Worm (Caenorhabditis elegans) whole organism, L2 larva: ENCODE data around the gene nhr-25.

Experiments
- C34F6.9 ChIP-seq: fragments of 150-350 bp; optimal IDR thresholded peaks from 2 replicates; lab custom pipeline; 2014; ENCODE audit warnings: missing biosample characterization, missing genetic modification characterization
- R02D3.7 ChIP-seq: fragments of 150-350 bp; optimal IDR thresholded peaks from 2 replicates; lab custom pipeline; 2014; ENCODE audit warnings: missing biosample characterization, missing genetic modification characterization
- ama-1 ChIP-seq: fragments of 150-350 bp; optimal IDR thresholded peaks from 2 replicates; lab custom pipeline; 2018; ENCODE audit warnings: inconsistent platforms
- blmp-1 ChIP-seq: sonication (generic microtip); optimal IDR thresholded peaks from 2 replicates; lab custom pipeline; 2017; ENCODE audit warnings: missing genetic modification characterization, mild to moderate bottlenecking, missing compliant biosample characterization, antibody characterized with exemption, moderate library complexity; ENCODE audit not compliant: insufficient read depth
- ceh-16 ChIP-seq: fragments of 150-350 bp; optimal IDR thresholded peaks from 2 replicates; lab custom pipeline; 2014; ENCODE audit warnings: missing biosample characterization, missing genetic modification characterization
- ceh-82 ChIP-seq: fragments of 150-350 bp; optimal IDR thresholded peaks from 2 replicates; lab custom pipeline; 2014; ENCODE audit warnings: missing biosample characterization, missing genetic modification characterization
- crh-2 ChIP-seq: sonication (generic microtip); optimal IDR thresholded peaks from 2 replicates; lab custom pipeline; 2017; ENCODE audit warnings: missing biosample characterization, missing genetic modification characterization
- egl-27 ChIP-seq: sonication (generic microtip); optimal IDR thresholded peaks from 3 replicates; lab custom pipeline; 2017; ENCODE audit warnings: missing biosample characterization, missing genetic modification reagents, missing genetic modification characterization
- elt-1 ChIP-seq: fragments of 150-350 bp; optimal IDR thresholded peaks from 2 replicates; lab custom pipeline; 2014; ENCODE audit warnings: missing biosample characterization, missing genetic modification characterization
- fos-1 ChIP-seq: fragments of 150-350 bp; optimal IDR thresholded peaks from 2 replicates; lab custom pipeline; 2014; ENCODE audit warnings: missing biosample characterization, missing genetic modification characterization
- lin-11 ChIP-seq: fragments of 150-350 bp; sonication (generic microtip); optimal IDR thresholded peaks from 2 replicates; lab custom pipeline; 2014; ENCODE audit warnings: missing biosample characterization, missing genetic modification characterization, inconsistent platforms, mixed read lengths
- lin-39 ChIP-seq: fragments of 150-350 bp; optimal IDR thresholded peaks from 2 replicates; lab custom pipeline; 2014; ENCODE audit warnings: missing biosample characterization, missing genetic modification reagents, missing genetic modification characterization
- lsy-2 ChIP-seq, 2 experiments: fragments of 150-350 bp in 1 of 2; sonication (generic microtip) in 1 of 2; optimal IDR thresholded peaks; 2 replicates each; lab custom pipeline; 2014 to 2017; ENCODE audit warnings: missing biosample characterization in 2 of 2, missing genetic modification characterization in 2 of 2
- nhr-10 ChIP-seq: sonication (generic microtip); optimal IDR thresholded peaks from 2 replicates; lab custom pipeline; 2017; ENCODE audit warnings: missing biosample characterization, missing genetic modification characterization
- nhr-129 ChIP-seq: fragments of 150-350 bp; optimal IDR thresholded peaks from 2 replicates; lab custom pipeline; 2014; ENCODE audit warnings: missing biosample characterization, missing genetic modification characterization
- nhr-23 ChIP-seq: fragments of 150-350 bp; optimal IDR thresholded peaks from 2 replicates; lab custom pipeline; 2014; ENCODE audit warnings: missing biosample characterization, missing genetic modification reagents, missing genetic modification characterization
- nhr-25 ChIP-seq: fragments of 150-350 bp; sonication (generic microtip); optimal IDR thresholded peaks from 3 replicates; lab custom pipeline; 2014; ENCODE audit warnings: missing biosample characterization, missing genetic modification characterization
- peb-1 ChIP-seq: fragments of 150-350 bp; optimal IDR thresholded peaks from 2 replicates; lab custom pipeline; 2014; ENCODE audit warnings: missing biosample characterization, missing genetic modification characterization
- sma-3 ChIP-seq: sonication (generic microtip); optimal IDR thresholded peaks from 2 replicates; lab custom pipeline; 2016; ENCODE audit warnings: missing genetic modification reagents, missing genetic modification characterization, missing compliant biosample characterization
- sma-9 ChIP-seq, 2 experiments: fragments of 150-350 bp in 1 of 2; sonication (generic microtip) in 1 of 2; optimal IDR thresholded peaks; 2 replicates each; lab custom pipeline; 2014 to 2016; ENCODE audit warnings: missing genetic modification characterization in 2 of 2, mild to moderate bottlenecking in 1 of 2, missing biosample characterization in 1 of 2, missing compliant biosample characterization in 1 of 2, missing genetic modification reagents in 1 of 2, moderate library complexity in 1 of 2
- unc-55 ChIP-seq: fragments of 150-350 bp; sonication (generic microtip); optimal IDR thresholded peaks from 3 replicates; lab custom pipeline; 2014; ENCODE audit warnings: missing biosample characterization, missing genetic modification reagents, missing genetic modification characterization
- unc-62 ChIP-seq: fragments of 150-350 bp; optimal IDR thresholded peaks from 2 replicates; lab custom pipeline; 2014; ENCODE audit warnings: missing biosample characterization, missing genetic modification reagents, missing genetic modification characterization

nhr-25 gene

DNA sequence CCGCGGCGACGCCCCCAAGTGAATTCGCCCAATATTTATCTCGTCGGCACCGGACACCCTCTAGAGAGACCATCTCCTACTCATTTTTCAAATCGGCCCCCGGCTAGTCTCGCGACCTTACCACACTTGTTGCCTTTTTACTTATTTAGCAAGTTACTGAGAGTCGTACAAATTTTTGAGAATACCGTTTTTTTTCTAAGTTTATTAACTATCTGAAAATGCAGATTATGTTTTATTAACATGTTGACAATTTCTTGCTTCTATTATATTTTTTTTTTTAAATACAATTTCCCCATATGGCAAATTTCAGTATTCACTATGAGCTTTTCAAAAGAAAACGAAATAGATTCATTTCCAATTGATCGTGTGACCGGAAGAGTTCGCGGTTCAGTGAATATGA is 31.5 kb upstream of the nhr-25 start, which contains the start of the genes F11C1.4 and F11C1.10:
TSS of gene F11C1.4 (plus strand) at position 301 of the 400 bp plus-strand sequence.
TSS of gene F11C1.10 (plus strand) at position 309 of the 400 bp plus-strand sequence.
- no peak for TF ChIP-seq R02D3.7

DNA sequence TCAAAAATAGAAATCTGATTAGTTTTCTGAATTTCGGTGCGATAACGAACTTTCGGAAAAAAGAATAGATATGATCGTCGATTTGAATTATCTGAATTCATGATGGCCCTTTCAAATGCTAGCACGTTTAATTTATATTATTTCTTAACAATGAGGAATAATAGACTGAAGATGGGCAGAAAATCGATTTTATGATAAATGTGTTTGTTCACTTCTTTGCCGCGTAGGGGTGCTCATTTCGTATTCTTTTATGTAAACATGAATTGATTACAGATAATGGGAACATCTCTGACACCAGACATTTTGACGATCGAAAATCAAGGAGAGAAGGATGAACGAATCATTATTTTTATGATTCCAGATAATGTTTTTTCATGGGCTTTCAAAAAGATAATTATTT is 30.8 kb upstream of the nhr-25 start, which contains the start of gene F11C1.9:
TSS of gene F11C1.9 (minus strand) at position 101 of the 400 bp plus-strand sequence.
- TF ChIP-seq ceh-82 (tag; lab: Kevin White, UChicago) = no peak

DNA sequence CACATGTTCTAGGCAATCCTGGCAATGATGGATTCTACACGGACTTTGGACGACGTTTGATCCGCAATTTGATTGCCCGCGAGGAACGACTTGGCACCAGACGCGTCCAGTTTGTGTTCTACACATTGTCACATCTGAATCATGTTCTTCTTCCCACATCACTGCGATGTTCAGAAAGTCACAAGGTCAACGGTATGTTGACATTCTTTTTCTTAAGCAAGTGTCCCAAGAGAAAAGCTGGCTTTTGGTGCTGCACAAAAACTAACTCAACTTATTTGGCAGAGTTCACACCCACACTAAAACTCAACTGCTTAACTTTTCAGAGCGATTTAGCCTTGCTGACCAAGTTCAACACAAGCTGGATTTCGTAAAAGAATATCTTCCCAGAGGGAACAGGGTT is 29.7 kb upstream of the nhr-25 start:
- TF ChIP-seq egl-27 = no peak

DNA sequence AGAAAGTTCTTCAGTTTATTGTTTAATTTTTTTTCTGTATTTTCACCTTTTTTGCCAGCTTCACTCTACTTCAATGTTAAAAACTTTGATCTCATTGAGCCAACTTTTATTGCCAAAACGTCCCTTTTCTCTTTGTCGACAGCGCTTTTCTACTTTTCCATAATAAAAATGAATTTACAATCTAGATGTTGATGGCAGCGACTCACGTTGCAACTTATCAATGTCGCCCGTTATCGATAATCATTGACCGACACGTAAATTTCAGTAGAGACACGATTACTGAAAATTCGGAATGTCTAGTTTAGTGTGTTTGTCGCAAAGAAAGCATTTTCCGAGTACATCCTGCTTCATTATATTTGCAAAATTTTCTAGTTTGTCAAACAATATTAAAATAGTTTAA is 28.5 kb upstream of the nhr-25 start:
- TF ChIP-seq R02D3.7 = no peak
- peak; percentile 64 for TF ChIP-seq fos-1 (tag; lab: Kevin White, UChicago)
- TF ChIP-seq sma-9 (GFP tag; optimal IDR thresholded peaks at IDR 0.05; lab: Kevin White, UChicago) = peak; percentile 11
- TF ChIP-seq sma-9 (tag; optimal IDR thresholded peaks at IDR 0.05; lab: Kevin White, UChicago) = no peak

DNA sequence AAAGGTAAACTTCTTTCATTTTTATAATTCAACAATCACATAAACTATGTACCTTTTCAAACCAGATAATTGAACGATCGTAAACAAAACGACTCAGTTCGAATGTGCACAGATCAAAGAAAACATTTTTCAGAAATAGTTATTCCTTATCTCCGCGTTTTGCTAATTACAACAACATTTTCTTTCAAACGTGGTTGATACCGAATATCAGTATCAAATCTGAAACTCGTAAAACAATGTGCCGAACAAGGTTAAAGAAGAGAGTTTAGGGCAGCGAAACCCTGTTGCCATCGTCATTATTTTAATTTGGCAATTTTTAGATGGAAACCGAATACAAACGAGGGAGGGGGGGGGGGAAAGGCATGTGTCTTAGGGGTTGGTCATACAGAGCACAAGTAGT is 26.9 kb upstream of the nhr-25 start, which contains the start of gene scav-4:
TSS of gene scav-4 (plus strand) at position 383 of the 400 bp plus-strand sequence.
- peak; percentile 54 for TF ChIP-seq crh-2 (tag; lab: Kevin White, UChicago)
- TF ChIP-seq lin-39 = no peak
- no peak for TF ChIP-seq nhr-129 (tag; lab: Kevin White, UChicago)
- TF ChIP-seq fos-1 (tag; lab: Kevin White, UChicago) = peak; percentile 42
- TF ChIP-seq sma-9 (GFP tag; optimal IDR thresholded peaks at IDR 0.05; lab: Kevin White, UChicago) = peak; percentile 13
- TF ChIP-seq sma-9 (tag; optimal IDR thresholded peaks at IDR 0.05; lab: Kevin White, UChicago) = no peak
- no peak for TF ChIP-seq unc-62 (GFP tag; lab: Kevin White, UChicago)
- no peak for TF ChIP-seq ceh-16
- TF ChIP-seq ama-1 (lab: Kevin White, UChicago) = no peak

DNA sequence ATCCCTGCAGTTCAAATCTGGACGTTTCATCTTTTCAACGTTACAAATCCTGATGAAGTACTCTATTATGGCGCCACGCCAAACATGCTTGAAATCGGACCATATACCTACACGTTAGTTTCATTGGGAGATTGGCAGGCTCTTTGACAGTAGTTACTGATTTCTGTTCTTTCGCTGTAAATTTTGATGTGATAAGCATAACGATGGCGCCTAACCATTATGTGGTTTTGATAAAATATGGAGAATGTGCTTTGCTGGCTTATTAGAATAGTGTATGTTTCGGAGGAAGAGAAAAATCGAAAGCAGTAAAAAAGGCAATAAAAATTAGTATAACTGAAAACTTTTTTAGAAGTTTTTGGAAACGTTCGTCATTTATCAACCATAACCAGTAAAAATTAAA is 25.6 kb upstream of the nhr-25 start:
- TF ChIP-seq unc-55 (no peak), fos-1 (tag; lab: Kevin White, UChicago) (peak; percentile 25), lin-11 (no peak)
- TF ChIP-seq, all 48 proteins: peak for 1

DNA sequence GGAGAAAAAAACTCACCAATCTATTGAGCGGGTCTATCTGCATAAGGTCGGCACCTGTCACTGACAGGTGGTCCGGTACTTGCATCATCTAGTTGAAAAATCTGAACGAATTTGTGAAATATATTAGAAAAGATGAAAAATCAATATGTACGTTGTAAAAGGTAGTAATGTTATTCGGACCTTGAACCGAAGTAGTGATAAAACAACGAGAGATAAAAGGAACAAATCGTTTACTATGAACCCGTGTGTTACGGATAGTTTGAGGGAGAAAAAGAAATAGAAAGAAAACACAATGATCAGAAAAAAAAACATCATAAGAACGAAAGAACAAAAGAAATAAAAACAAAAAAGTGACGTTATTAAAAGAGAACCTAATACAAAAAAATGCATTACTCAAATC is 21.2 kb upstream of the nhr-25 start, which contains the start of gene mff-1:
TSS of gene mff-1 (minus strand) at position 101 of the 400 bp plus-strand sequence.
- TF ChIP-seq peb-1 (tag; lab: Kevin White, UChicago) (no peak), lin-39 (no peak), nhr-10 (tag; lab: Kevin White, UChicago) (no peak), elt-1 (no peak), nhr-23 (tag; lab: Kevin White, UChicago) (no peak), sma-3 (GFP tag; lab: Kevin White, UChicago) (no peak), R02D3.7 (no peak), sma-9 (GFP tag; optimal IDR thresholded peaks at IDR 0.05; lab: Kevin White, UChicago) (no peak), sma-9 (tag; optimal IDR thresholded peaks at IDR 0.05; lab: Kevin White, UChicago) (no peak), C34F6.9 (tag; lab: Kevin White, UChicago) (no peak)
- TF ChIP-seq, all 48 proteins: peak for 0

DNA sequence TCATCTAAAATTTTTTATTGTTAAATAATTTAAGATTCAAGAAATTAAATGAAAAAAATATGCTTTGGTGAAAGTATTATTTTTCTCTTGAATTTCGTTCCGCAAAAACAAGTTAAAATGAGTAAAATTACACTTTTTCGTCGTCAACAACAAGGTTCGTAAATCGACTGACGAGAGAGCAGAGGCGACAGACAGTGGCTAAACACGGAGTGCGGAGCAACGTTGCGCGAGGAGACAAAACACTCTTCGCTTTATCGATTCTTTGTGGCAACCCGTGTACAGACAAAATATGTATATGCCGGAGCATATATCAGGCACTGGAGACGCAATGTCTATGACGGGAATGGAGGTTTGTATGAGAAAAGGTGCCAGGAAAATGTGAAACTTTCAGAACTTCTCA is 19.1 kb upstream of the nhr-25 start, which contains the start of gene F11C1.7:
TSS of gene F11C1.7 (plus strand) at position 140 of the 400 bp plus-strand sequence.
- TF ChIP-seq nhr-129 (tag; lab: Kevin White, UChicago) (peak; percentile 40), C34F6.9 (tag; lab: Kevin White, UChicago) (peak; percentile 26), lin-11 (no peak), crh-2 (tag; lab: Kevin White, UChicago) (peak; percentile 23), blmp-1 (tag; lab: Kevin White, UChicago) (no peak), sma-3 (GFP tag; lab: Kevin White, UChicago) (no peak), nhr-25 (tag; lab: Kevin White, UChicago) (peak; percentile 42), lsy-2 (tag; optimal IDR thresholded peaks at IDR 0.05; lab: Kevin White, UChicago) (peak in 1 of 2 experiments; percentile 41)
